ENCODE assay signal across 4 worm cellular contexts in genomic region chrV:10889774-10890173, ce11.
A peak's percentile ranks its signal among the peaks of the same experiment; 100 is the strongest.
TF ChIP-seq lines count a peak whose summit lies in the region.

No protein-coding gene starts in this region.

TF ChIP-seq in whole organism, L1 larva, 84 proteins besides CTCF, POLR2A, EP300 and RAD21:
- TF ChIP-seq aly-2 (tag; optimal IDR thresholded peaks at IDR 0.05; lab: Kevin White, UChicago) (no peak), nhr-237 (tag; optimal IDR thresholded peaks at IDR 0.05; lab: Kevin White, UChicago) (no peak), nhr-19 (GFP tag; conservative IDR thresholded peaks at IDR 0.05; lab: Robert Waterston, UW) (peak; percentile 9; the same call in 1 of the 2 replicates)

TF ChIP-seq in whole organism, L2 larva, 48 proteins besides CTCF, POLR2A, EP300 and RAD21:
- TF ChIP-seq sma-3 (GFP tag; optimal IDR thresholded peaks at IDR 0.05; lab: Kevin White, UChicago): no peak
- peak; percentile 47 for TF ChIP-seq ama-1 (optimal IDR thresholded peaks at IDR 0.05; lab: Kevin White, UChicago)

TF ChIP-seq in whole organism, L3 larva, 47 proteins besides CTCF, POLR2A, EP300 and RAD21:
- TF ChIP-seq ama-1 (optimal IDR thresholded peaks at IDR 0.05; lab: Kevin White, UChicago): peak; percentile 63
- TF ChIP-seq ztf-11 (tag; optimal IDR thresholded peaks at IDR 0.05; lab: Kevin White, UChicago): no peak

TF ChIP-seq in whole organism, young adult, 124 proteins besides CTCF, POLR2A, EP300 and RAD21:
- TF ChIP-seq sdz-38 (tag; optimal IDR thresholded peaks at IDR 0.05; lab: Kevin White, UChicago): no peak
- TF ChIP-seq cebp-1 (GFP tag; IDR thresholded peaks at IDR 0.05; lab: Robert Waterston, UW): no peak
- no peak for TF ChIP-seq cebp-1 (tag; optimal IDR thresholded peaks at IDR 0.05; lab: Kevin White, UChicago)
- peak; percentile 12 for TF ChIP-seq F57C9.4 (tag; optimal IDR thresholded peaks at IDR 0.05; lab: Kevin White, UChicago)
- no peak for TF ChIP-seq attf-3 (GFP tag; conservative IDR thresholded peaks at IDR 0.05; lab: Robert Waterston, UW)
- no peak for TF ChIP-seq F49E8.2 (tag; optimal IDR thresholded peaks at IDR 0.05; lab: Kevin White, UChicago; ENCODE audit: insufficient read depth)
